Worm (Caenorhabditis elegans) whole organism, L4 larva: ENCODE data around the gene cpg-19.
A peak's percentile ranks its signal among the peaks of the same experiment; 100 is the strongest.

Experiments used
- D1046.2 ChIP-seq: fragments of 200-800 bp; sonication (Bioruptor generic); IDR thresholded peaks from 2 replicates; pipeline ENCODE4 v1.3.6; 2022; ENCODE audit warnings: missing genetic modification characterization, missing compliant biosample characterization
- F10B5.3 ChIP-seq: sonication (generic microtip); optimal IDR thresholded peaks from 2 replicates; lab custom pipeline; 2016; ENCODE audit warnings: mild to moderate bottlenecking, missing genetic modification characterization, missing compliant biosample characterization
- F26F4.8 ChIP-seq: fragments of 200-800 bp; sonication (Bioruptor generic); conservative IDR thresholded peaks from 2 replicates; pipeline ENCODE4 v1.3.6; 2022; ENCODE audit warnings: missing genetic modification characterization, missing compliant biosample characterization
- F37D6.2 ChIP-seq: sonication (generic microtip); optimal IDR thresholded peaks from 2 replicates; lab custom pipeline; 2016; ENCODE audit warnings: mild to moderate bottlenecking, missing genetic modification characterization, missing compliant biosample characterization
- T20F7.1 ChIP-seq: fragments of 200-800 bp; sonication (Bioruptor generic); optimal IDR thresholded peaks from 2 replicates; lab custom pipeline; 2018; ENCODE audit warnings: mild to moderate bottlenecking, missing genetic modification characterization, missing compliant biosample characterization
- Y105C5A.15 ChIP-seq: fragments of 200-800 bp; sonication (Bioruptor generic); IDR thresholded peaks from 2 replicates; pipeline ENCODE4 v1.3.6; 2022; ENCODE audit warnings: missing genetic modification characterization, missing compliant biosample characterization
- Y48G9A.11 ChIP-seq: fragments of 200-800 bp; sonication (Bioruptor generic); IDR thresholded peaks from 2 replicates; pipeline ENCODE4 v1.3.6; 2022; ENCODE audit warnings: missing genetic modification reagents, missing genetic modification characterization, missing compliant biosample characterization
- Y75B8A.6 ChIP-seq: fragments of 200-800 bp; sonication (Bioruptor generic); IDR thresholded peaks from 2 replicates; pipeline ENCODE4 v1.3.6; 2022; ENCODE audit warnings: missing genetic modification reagents, missing genetic modification characterization, missing compliant biosample characterization
- aha-1 ChIP-seq: fragments of 150-350 bp; peaks from one replicate; lab custom pipeline; 2014; ENCODE audit warnings: missing biosample characterization, missing genetic modification characterization
- ceh-62 ChIP-seq: sonication (generic microtip); optimal IDR thresholded peaks from 2 replicates; lab custom pipeline; 2017; ENCODE audit warnings: missing biosample characterization, missing genetic modification characterization
- daf-12 ChIP-seq: fragments of 150-350 bp; optimal IDR thresholded peaks from 2 replicates; lab custom pipeline; 2014; ENCODE audit warnings: missing biosample characterization, missing genetic modification reagents, missing genetic modification characterization
- daf-16 ChIP-seq, 3 experiments: sonication (generic microtip); optimal IDR thresholded peaks; 2 replicates each; lab custom pipeline; 2016 to 2017; ENCODE audit warnings: missing genetic modification characterization in 3 of 3, missing genetic modification reagents in 3 of 3, mild to moderate bottlenecking in 2 of 3, missing compliant biosample characterization in 2 of 3, missing biosample characterization in 1 of 3, moderate library complexity in 1 of 3
- daf-19 ChIP-seq: fragments of 200-800 bp; sonication (Bioruptor generic); conservative IDR thresholded peaks from 2 replicates; pipeline ENCODE4 v1.3.6; 2022; ENCODE audit warnings: missing genetic modification characterization, missing compliant biosample characterization
- dmd-6 ChIP-seq: fragments of 200-800 bp; sonication (Bioruptor generic); IDR thresholded peaks from 2 replicates; pipeline ENCODE4 v1.3.6; 2022; ENCODE audit warnings: missing genetic modification reagents, missing genetic modification characterization, missing compliant biosample characterization
- fkh-10 ChIP-seq: fragments of 150-350 bp; optimal IDR thresholded peaks from 2 replicates; lab custom pipeline; 2014; ENCODE audit warnings: missing biosample characterization, missing genetic modification reagents, missing genetic modification characterization
- hif-1 ChIP-seq, 2 experiments: sonication (generic microtip); optimal IDR thresholded peaks; 2 replicates each; lab custom pipeline; 2016 to 2017; ENCODE audit warnings: missing compliant biosample characterization in 2 of 2, missing genetic modification characterization in 2 of 2, missing genetic modification reagents in 2 of 2, missing genotype in 2 of 2, mild to moderate bottlenecking in 1 of 2
- hlh-30 ChIP-seq: sonication (generic microtip); optimal IDR thresholded peaks from 2 replicates; lab custom pipeline; 2017; ENCODE audit warnings: antibody characterized with exemption, mild to moderate bottlenecking, missing genetic modification characterization, missing compliant biosample characterization; ENCODE audit not compliant: insufficient read depth
- jun-1 ChIP-seq: fragments of 150-350 bp; optimal IDR thresholded peaks from 2 replicates; lab custom pipeline; 2014; ENCODE audit warnings: missing biosample characterization, missing genetic modification reagents, missing genetic modification characterization
- lin-13 ChIP-seq: fragments of 150-350 bp; optimal IDR thresholded peaks from 2 replicates; lab custom pipeline; 2014; ENCODE audit warnings: missing biosample characterization, missing genetic modification reagents, missing genetic modification characterization
- lin-29 ChIP-seq: fragments of 200-800 bp; sonication (Bioruptor generic); IDR thresholded peaks from 2 replicates; pipeline ENCODE4 v1.3.6; 2022; ENCODE audit warnings: missing genetic modification reagents, missing genetic modification characterization, missing compliant biosample characterization
- lsy-2 ChIP-seq, 2 experiments: fragments of 150-350 bp in 1 of 2; sonication (generic microtip) in 1 of 2; optimal IDR thresholded peaks; 2 replicates each; lab custom pipeline; 2014 to 2017; ENCODE audit warnings: missing biosample characterization in 2 of 2, missing genetic modification characterization in 2 of 2
- mep-1 ChIP-seq: fragments of 150-350 bp; sonication (generic microtip); optimal IDR thresholded peaks from 3 replicates; lab custom pipeline; 2014; ENCODE audit warnings: missing biosample characterization, missing genetic modification characterization
- mes-2 ChIP-seq: sonication (generic microtip); optimal IDR thresholded peaks from 2 replicates; lab custom pipeline; 2016; ENCODE audit warnings: missing genotype, mild to moderate bottlenecking, missing genetic modification characterization, missing compliant biosample characterization; ENCODE audit not compliant: poor library complexity, severe bottlenecking
- nhr-102 ChIP-seq: sonication (generic microtip); optimal IDR thresholded peaks from 2 replicates; lab custom pipeline; 2016; ENCODE audit warnings: mild to moderate bottlenecking, missing genetic modification characterization, moderate library complexity, missing compliant biosample characterization
- nhr-25 ChIP-seq: sonication (generic microtip); optimal IDR thresholded peaks from 2 replicates; lab custom pipeline; 2017; ENCODE audit warnings: missing genetic modification characterization, mild to moderate bottlenecking, missing compliant biosample characterization, antibody characterized with exemption, moderate library complexity, borderline replicate concordance; ENCODE audit not compliant: insufficient read depth
- nhr-28 ChIP-seq: fragments of 150-350 bp; optimal IDR thresholded peaks from 2 replicates; lab custom pipeline; 2014; ENCODE audit warnings: missing biosample characterization, missing genetic modification characterization
- nhr-41 ChIP-seq: fragments of 200-800 bp; sonication (Bioruptor generic); IDR thresholded peaks from 2 replicates; pipeline ENCODE4 v1.3.6; 2022; ENCODE audit warnings: missing genetic modification reagents, missing genetic modification characterization, missing compliant biosample characterization
- nhr-42 ChIP-seq: fragments of 200-800 bp; sonication (Bioruptor generic); IDR thresholded peaks from 2 replicates; pipeline ENCODE4 v1.3.6; 2022; ENCODE audit warnings: missing genetic modification characterization, missing compliant biosample characterization
- nhr-48 ChIP-seq: sonication (generic microtip); optimal IDR thresholded peaks from 2 replicates; lab custom pipeline; 2016; ENCODE audit warnings: mild to moderate bottlenecking, missing genetic modification characterization, missing compliant biosample characterization
- nhr-6 ChIP-seq: fragments of 150-350 bp; optimal IDR thresholded peaks from 2 replicates; lab custom pipeline; 2014; ENCODE audit warnings: missing biosample characterization, missing genetic modification characterization
- set-16 ChIP-seq: fragments of 200-800 bp; sonication (Bioruptor generic); IDR thresholded peaks from 2 replicates; pipeline ENCODE4 v1.3.6; 2022; ENCODE audit warnings: missing genetic modification reagents, missing genetic modification characterization, missing compliant biosample characterization
- tag-97 ChIP-seq: fragments of 200-800 bp; sonication (Bioruptor generic); IDR thresholded peaks from 2 replicates; pipeline ENCODE4 v1.3.6; 2022; ENCODE audit warnings: missing genetic modification characterization, missing compliant biosample characterization
- unc-62 ChIP-seq, 3 experiments: fragments of 150-350 bp in 1 of 3; sonication (generic microtip); optimal IDR thresholded peaks in 2 of 3; peaks in 1 of 3; 1 replicate in 1 of 3; 2 replicates in 2 of 3; lab custom pipeline; 2014 to 2017; ENCODE audit warnings: missing biosample characterization in 3 of 3, missing genetic modification characterization in 3 of 3, missing genetic modification reagents in 3 of 3, missing genotype in 1 of 3
- ztf-7 ChIP-seq: fragments of 150-350 bp; optimal IDR thresholded peaks from 2 replicates; lab custom pipeline; 2014; ENCODE audit warnings: missing biosample characterization, missing genetic modification characterization

The cpg-19 gene

ce11 chrX:16621467-16621866 is at the start of gene cpg-19:
cpg-19 (plus strand) TSS chrX:16621807.
- TF ChIP-seq set-16 (GFP tag; lab: Robert Waterston, UW) (peak; percentile 60), nhr-42 (GFP tag; lab: Robert Waterston, UW) (0 out of 2 replicates have a peak, but pooled peaks have one; percentile 14), mep-1 (no peak)
- TF ChIP-seq, all 104 proteins: peak for 2

- TF ChIP-seq lsy-2 (tag; optimal IDR thresholded peaks at IDR 0.05; lab: Kevin White, UChicago) (no peak), nhr-28 (tag; lab: Kevin White, UChicago) (no peak), dmd-6 (GFP tag; lab: Robert Waterston, UW) (no peak), nhr-42 (GFP tag; lab: Robert Waterston, UW) (no peak), lin-29 (no peak), D1046.2 (no peak), unc-62 (GFP tag; optimal IDR thresholded peaks at IDR 0.05 in 1 of 2; lab: Kevin White, UChicago) (peak in 1 of 2 experiments; percentile 15), unc-62 (tag; optimal IDR thresholded peaks at IDR 0.05; lab: Kevin White, UChicago) (no peak), fkh-10 (no peak), F26F4.8 (GFP tag; lab: Robert Waterston, UW) (no peak), F37D6.2 (no peak), nhr-25 (no peak), aha-1 (peak; percentile 61), lin-13 (GFP tag; lab: Kevin White, UChicago) (no peak), Y75B8A.6 (GFP tag; lab: Robert Waterston, UW) (no peak)
Measured at ce11 chrX:16571877-16572276, 49.7 kb upstream of the cpg-19 start.

ce11 chrX:16574303-16574702 is 47.3 kb upstream of the cpg-19 start:
- TF ChIP-seq unc-62 (GFP tag; optimal IDR thresholded peaks at IDR 0.05 in 1 of 2; lab: Kevin White, UChicago) (peak in 1 of 2 experiments; percentile 94), unc-62 (tag; optimal IDR thresholded peaks at IDR 0.05; lab: Kevin White, UChicago) (no peak), Y48G9A.11 (GFP tag; lab: Robert Waterston, UW) (no peak)

ce11 chrX:16575262-16575661 is 46.3 kb upstream of the cpg-19 start:
- no peak for TF ChIP-seq Y105C5A.15 (GFP tag; lab: Robert Waterston, UW)
- TF ChIP-seq nhr-102 (tag; lab: Kevin White, UChicago), result no peak
- TF ChIP-seq daf-16 (GFP tag; optimal IDR thresholded peaks at IDR 0.05; lab: Kevin White, UChicago), result no peak
- no peak for TF ChIP-seq daf-16 (tag; optimal IDR thresholded peaks at IDR 0.05; lab: Kevin White, UChicago)
- no peak for TF ChIP-seq ztf-7 (tag; lab: Kevin White, UChicago)
- no peak for TF ChIP-seq nhr-6
- no peak for TF ChIP-seq ceh-62 (tag; lab: Kevin White, UChicago)
- no peak for TF ChIP-seq hlh-30 (tag; lab: Kevin White, UChicago)
- TF ChIP-seq F10B5.3 (tag; lab: Kevin White, UChicago), result no peak
- no peak for TF ChIP-seq T20F7.1 (GFP tag; lab: Kevin White, UChicago)
- no peak for TF ChIP-seq tag-97 (GFP tag; lab: Robert Waterston, UW)
- TF ChIP-seq daf-12 (tag; lab: Kevin White, UChicago), result no peak
- TF ChIP-seq daf-19, result no peak
- no peak for TF ChIP-seq hif-1 (tag; optimal IDR thresholded peaks at IDR 0.05; lab: Kevin White, UChicago)
- TF ChIP-seq nhr-48, result no peak
- TF ChIP-seq Y48G9A.11 (GFP tag; lab: Robert Waterston, UW), result no peak
- no peak for TF ChIP-seq jun-1 (tag; lab: Kevin White, UChicago)
- TF ChIP-seq nhr-41 (GFP tag; lab: Robert Waterston, UW), result no peak
- no peak for TF ChIP-seq mes-2 (tag; lab: Kevin White, UChicago)
